Worm (Caenorhabditis elegans) whole organism, late embryonic: ENCODE results near the gene T14B1.1.

Experiments used
- K02D7.2 ChIP-seq: sonication (generic microtip); optimal IDR thresholded peaks from 2 replicates; lab custom pipeline; 2017; ENCODE audit warnings: mild to moderate bottlenecking, missing genetic modification characterization, missing compliant biosample characterization
- T23F11.4 ChIP-seq: fragments of 200-800 bp; sonication (Bioruptor generic); optimal IDR thresholded peaks from 2 replicates; lab custom pipeline; 2018; ENCODE audit warnings: mild to moderate bottlenecking, missing genetic modification characterization, missing compliant biosample characterization
- Y22D7AL.16 ChIP-seq: sonication (generic microtip); optimal IDR thresholded peaks from 2 replicates; lab custom pipeline; 2016; ENCODE audit warnings: missing genetic modification characterization, missing compliant biosample characterization
- ahr-1 ChIP-seq: sonication (generic microtip); optimal IDR thresholded peaks from 2 replicates; lab custom pipeline; 2016; ENCODE audit warnings: missing genetic modification characterization, missing compliant biosample characterization
- ceh-14 ChIP-seq: sonication (generic microtip); optimal IDR thresholded peaks from 2 replicates; lab custom pipeline; 2016; ENCODE audit warnings: missing genotype, missing genetic modification characterization, missing compliant biosample characterization
- ceh-18 ChIP-seq: sonication (generic microtip); optimal IDR thresholded peaks from 2 replicates; lab custom pipeline; 2016; ENCODE audit warnings: missing genetic modification characterization, missing compliant biosample characterization
- ceh-2 ChIP-seq: sonication (generic microtip); optimal IDR thresholded peaks from 2 replicates; lab custom pipeline; 2016; ENCODE audit warnings: missing genotype, missing genetic modification characterization, missing compliant biosample characterization
- ceh-24 ChIP-seq: sonication (generic microtip); optimal IDR thresholded peaks from 2 replicates; lab custom pipeline; 2016; ENCODE audit warnings: mild to moderate bottlenecking, missing genetic modification characterization, missing compliant biosample characterization
- ceh-30 ChIP-seq: fragments of 150-350 bp; optimal IDR thresholded peaks from 2 replicates; lab custom pipeline; 2014; ENCODE audit warnings: missing biosample characterization, missing genetic modification characterization
- ceh-31 ChIP-seq: sonication (generic microtip); optimal IDR thresholded peaks from 2 replicates; lab custom pipeline; 2016; ENCODE audit warnings: missing genetic modification characterization, missing compliant biosample characterization
- che-1 ChIP-seq: sonication (generic microtip); optimal IDR thresholded peaks from 2 replicates; lab custom pipeline; 2016; ENCODE audit warnings: mild to moderate bottlenecking, missing genetic modification characterization, missing compliant biosample characterization
- ets-4 ChIP-seq: sonication (generic microtip); optimal IDR thresholded peaks from 2 replicates; lab custom pipeline; 2016; ENCODE audit warnings: missing genetic modification characterization, missing compliant biosample characterization
- fax-1 ChIP-seq: sonication (generic microtip); optimal IDR thresholded peaks from 2 replicates; lab custom pipeline; 2016; ENCODE audit warnings: missing genotype, missing genetic modification characterization, missing compliant biosample characterization
- fkh-10 ChIP-seq: fragments of 150-350 bp; optimal IDR thresholded peaks from 2 replicates; lab custom pipeline; 2014; ENCODE audit warnings: missing biosample characterization, missing genetic modification reagents, missing genetic modification characterization
- fkh-6 ChIP-seq: sonication (generic microtip); optimal IDR thresholded peaks from 2 replicates; lab custom pipeline; 2016; ENCODE audit warnings: missing genetic modification characterization, missing compliant biosample characterization
- gmeb-2 ChIP-seq: sonication (generic microtip); optimal IDR thresholded peaks from 2 replicates; lab custom pipeline; 2016; ENCODE audit warnings: missing genetic modification characterization, inconsistent platforms, missing compliant biosample characterization
- hlh-13 ChIP-seq: fragments of 200-800 bp; sonication (Bioruptor generic); optimal IDR thresholded peaks from 2 replicates; lab custom pipeline; 2018; ENCODE audit warnings: mild to moderate bottlenecking, missing genetic modification characterization, missing compliant biosample characterization
- hlh-30 ChIP-seq: sonication (generic microtip); optimal IDR thresholded peaks from 2 replicates; lab custom pipeline; 2017; ENCODE audit warnings: antibody characterized with exemption, missing genetic modification characterization, missing compliant biosample characterization; ENCODE audit not compliant: insufficient read depth
- hlh-8 ChIP-seq: sonication (generic microtip); optimal IDR thresholded peaks from 2 replicates; lab custom pipeline; 2016; ENCODE audit warnings: missing genotype, missing genetic modification characterization, missing compliant biosample characterization
- lim-6 ChIP-seq: sonication (generic microtip); optimal IDR thresholded peaks from 2 replicates; lab custom pipeline; 2016; ENCODE audit warnings: missing genetic modification characterization, missing compliant biosample characterization
- lin-11 ChIP-seq: fragments of 200-800 bp; sonication (Bioruptor generic); optimal IDR thresholded peaks from 2 replicates; lab custom pipeline; 2018; ENCODE audit warnings: mild to moderate bottlenecking, missing genetic modification characterization, missing compliant biosample characterization
- nfya-1 ChIP-seq: sonication (generic microtip); optimal IDR thresholded peaks from 2 replicates; lab custom pipeline; 2017; ENCODE audit warnings: missing genetic modification characterization, mild to moderate bottlenecking, missing compliant biosample characterization, antibody characterized with exemption, moderate library complexity
- nhr-232 ChIP-seq: sonication (generic microtip); optimal IDR thresholded peaks from 2 replicates; lab custom pipeline; 2016; ENCODE audit warnings: missing genetic modification characterization, missing compliant biosample characterization
- pat-9 ChIP-seq: fragments of 200-800 bp; sonication (Bioruptor generic); optimal IDR thresholded peaks from 2 replicates; lab custom pipeline; 2018; ENCODE audit warnings: mild to moderate bottlenecking, missing genetic modification characterization, moderate library complexity, missing compliant biosample characterization
- pax-1 ChIP-seq: fragments of 150-350 bp; optimal IDR thresholded peaks from 2 replicates; lab custom pipeline; 2014; ENCODE audit warnings: missing biosample characterization, missing genetic modification characterization
- pha-2 ChIP-seq: sonication (generic microtip); optimal IDR thresholded peaks from 2 replicates; lab custom pipeline; 2017; ENCODE audit warnings: mild to moderate bottlenecking, missing genetic modification characterization, missing compliant biosample characterization
- rnt-1 ChIP-seq: sonication (generic microtip); optimal IDR thresholded peaks from 2 replicates; lab custom pipeline; 2016; ENCODE audit warnings: missing genetic modification characterization, missing compliant biosample characterization
- sox-2 ChIP-seq: fragments of 200-800 bp; sonication (Bioruptor generic); IDR thresholded peaks from 2 replicates; pipeline ENCODE4 v1.3.6; 2022; ENCODE audit warnings: missing genetic modification reagents, missing genetic modification characterization, missing compliant biosample characterization
- sox-4 ChIP-seq: sonication (generic microtip); optimal IDR thresholded peaks from 2 replicates; lab custom pipeline; 2017; ENCODE audit warnings: mild to moderate bottlenecking, missing genetic modification characterization, inconsistent platforms, missing compliant biosample characterization
- syd-9 ChIP-seq: sonication (generic microtip); optimal IDR thresholded peaks from 2 replicates; lab custom pipeline; 2016; ENCODE audit warnings: mild to moderate bottlenecking, missing genetic modification characterization, moderate library complexity, missing compliant biosample characterization
- tbx-2 ChIP-seq: sonication (generic microtip); optimal IDR thresholded peaks from 2 replicates; lab custom pipeline; 2016; ENCODE audit warnings: missing genetic modification characterization, missing compliant biosample characterization
- tbx-7 ChIP-seq: sonication (generic microtip); optimal IDR thresholded peaks from 2 replicates; lab custom pipeline; 2016; ENCODE audit warnings: missing genotype, missing genetic modification characterization, missing compliant biosample characterization
- unc-3 ChIP-seq, 2 experiments: fragments of 200-800 bp in 1 of 2; sonication (Bioruptor generic) in 1 of 2; sonication (generic microtip) in 1 of 2; conservative IDR thresholded peaks in 1 of 2; optimal IDR thresholded peaks in 1 of 2; 2 replicates each; pipeline versions ENCODE4 v1.3.6 to Lab custom; 2016 to 2022; ENCODE audit warnings: missing compliant biosample characterization in 2 of 2, missing genetic modification characterization in 2 of 2, missing genetic modification reagents in 1 of 2
- unc-42 ChIP-seq: sonication (generic microtip); optimal IDR thresholded peaks from 2 replicates; lab custom pipeline; 2016; ENCODE audit warnings: missing genotype, missing genetic modification characterization, missing compliant biosample characterization
- unc-86 ChIP-seq: sonication (generic microtip); optimal IDR thresholded peaks from 2 replicates; lab custom pipeline; 2016; ENCODE audit warnings: missing genetic modification characterization, missing compliant biosample characterization
- ztf-16 ChIP-seq: sonication (generic microtip); optimal IDR thresholded peaks from 2 replicates; lab custom pipeline; 2017; ENCODE audit warnings: missing genetic modification characterization, missing compliant biosample characterization

T14B1.1 gene

DNA sequence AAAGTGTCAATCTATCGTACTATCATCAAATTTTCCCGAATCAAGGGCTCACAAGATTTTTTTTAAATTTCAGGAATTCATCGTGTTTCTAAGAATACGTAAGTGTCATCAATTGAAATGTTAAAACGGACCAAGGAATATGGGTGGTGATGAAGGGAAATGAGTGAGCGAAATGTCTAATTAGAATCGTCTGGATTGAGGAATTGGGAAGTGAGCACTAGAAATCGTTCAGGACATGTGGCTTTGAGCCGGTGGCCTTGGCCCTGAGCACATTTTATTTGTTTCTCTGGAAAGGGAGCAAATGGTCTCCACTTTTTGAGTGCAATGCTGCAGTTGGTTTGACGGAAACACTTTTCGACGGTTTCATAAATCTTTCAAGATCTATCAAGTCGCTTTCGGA lies 14.3 kb downstream of the T14B1.1 start:
- peak; percentile 11 for TF ChIP-seq hlh-8 (tag; lab: Kevin White, UChicago)
- no peak for TF ChIP-seq sox-4 (tag; lab: Kevin White, UChicago)

DNA sequence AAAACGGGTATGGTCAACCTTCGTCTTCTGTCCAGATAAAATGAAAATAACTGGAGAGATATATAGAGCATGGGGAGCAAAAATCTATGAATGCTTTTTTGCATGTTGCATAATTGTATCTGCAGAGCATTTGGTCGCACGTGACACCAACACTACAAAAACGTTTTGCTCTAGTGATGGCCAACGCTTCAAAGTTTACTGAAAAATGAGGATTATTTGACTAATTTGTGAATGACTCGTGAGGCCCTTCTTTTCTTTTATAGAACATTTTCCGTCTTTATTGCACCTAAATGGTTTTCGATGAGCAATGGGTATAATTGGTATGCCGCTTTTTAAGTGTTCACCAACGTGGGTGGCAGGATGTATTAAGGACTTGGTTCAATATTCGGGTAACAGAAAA lies 15.0 kb downstream of the T14B1.1 start:
- TF ChIP-seq K02D7.2, result no peak
- no peak for TF ChIP-seq tbx-7 (tag; lab: Kevin White, UChicago)
- no peak for TF ChIP-seq ceh-2 (tag; lab: Kevin White, UChicago)
- TF ChIP-seq pat-9 (tag; lab: Kevin White, UChicago), result no peak
- no peak for TF ChIP-seq nhr-232 (tag; lab: Kevin White, UChicago)
- no peak for TF ChIP-seq nfya-1 (tag; lab: Kevin White, UChicago)
- no peak for TF ChIP-seq fkh-10 (GFP tag; lab: Kevin White, UChicago)
- TF ChIP-seq sox-2 (GFP tag; lab: Robert Waterston, UW), result no peak
- no peak for TF ChIP-seq lin-11 (tag; lab: Kevin White, UChicago)
- TF ChIP-seq ahr-1 (tag; lab: Kevin White, UChicago), result no peak
- TF ChIP-seq ztf-16 (tag; lab: Kevin White, UChicago), result no peak
- no peak for TF ChIP-seq ceh-14 (tag; lab: Kevin White, UChicago)
- no peak for TF ChIP-seq hlh-30 (tag; lab: Kevin White, UChicago)
- TF ChIP-seq pax-1 (tag; lab: Kevin White, UChicago), result no peak

DNA sequence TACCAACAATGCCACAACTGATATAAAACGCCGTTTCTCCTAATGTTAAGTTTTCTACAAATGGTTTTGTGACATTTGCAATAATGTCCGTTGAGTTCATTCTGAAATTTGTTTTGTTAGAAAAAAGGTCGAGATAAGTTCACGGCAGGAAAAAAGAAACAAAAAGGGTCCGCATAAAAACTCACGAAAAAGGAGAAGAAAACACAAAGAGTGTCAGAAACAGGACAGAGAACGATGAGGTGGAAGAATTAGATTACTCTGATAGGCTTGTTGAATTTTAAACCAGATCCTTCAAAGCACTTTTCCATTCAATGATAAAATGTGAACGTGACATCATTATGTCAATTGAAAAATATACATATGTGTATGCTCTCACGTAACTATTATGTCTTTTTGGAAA lies 15.5 kb downstream of the T14B1.1 start, which contains the start of gene aex-2:
Gene aex-2, minus strand, starts transcription at position 101 of the 400 bp plus-strand sequence.
- no peak for TF ChIP-seq sox-4 (tag; lab: Kevin White, UChicago)
- TF ChIP-seq ets-4 (tag; lab: Kevin White, UChicago), result no peak
- no peak for TF ChIP-seq ceh-18 (tag; lab: Kevin White, UChicago)
- TF ChIP-seq ceh-30 (tag; lab: Kevin White, UChicago), result no peak
- no peak for TF ChIP-seq T23F11.4
- TF ChIP-seq che-1 (tag; lab: Kevin White, UChicago), result no peak
- no peak for TF ChIP-seq unc-86
- TF ChIP-seq fkh-10 (GFP tag; lab: Kevin White, UChicago), result no peak
- TF ChIP-seq unc-3 (GFP tag; conservative IDR thresholded peaks at IDR 0.05; lab: Robert Waterston, UW), result no peak
- TF ChIP-seq unc-3 (tag; optimal IDR thresholded peaks at IDR 0.05; lab: Kevin White, UChicago), result no peak
- no peak for TF ChIP-seq syd-9
- TF ChIP-seq ceh-31, result no peak
- TF ChIP-seq pax-1 (tag; lab: Kevin White, UChicago), result no peak
- TF ChIP-seq sox-2 (GFP tag; lab: Robert Waterston, UW), result no peak
- no peak for TF ChIP-seq fkh-6 (tag; lab: Kevin White, UChicago)
- TF ChIP-seq ahr-1 (tag; lab: Kevin White, UChicago), result no peak
- no peak for TF ChIP-seq hlh-13 (GFP tag; lab: Kevin White, UChicago)
- TF ChIP-seq Y22D7AL.16 (tag; lab: Kevin White, UChicago), result no peak
- no peak for TF ChIP-seq tbx-2
- TF ChIP-seq ztf-16 (tag; lab: Kevin White, UChicago), result no peak

DNA sequence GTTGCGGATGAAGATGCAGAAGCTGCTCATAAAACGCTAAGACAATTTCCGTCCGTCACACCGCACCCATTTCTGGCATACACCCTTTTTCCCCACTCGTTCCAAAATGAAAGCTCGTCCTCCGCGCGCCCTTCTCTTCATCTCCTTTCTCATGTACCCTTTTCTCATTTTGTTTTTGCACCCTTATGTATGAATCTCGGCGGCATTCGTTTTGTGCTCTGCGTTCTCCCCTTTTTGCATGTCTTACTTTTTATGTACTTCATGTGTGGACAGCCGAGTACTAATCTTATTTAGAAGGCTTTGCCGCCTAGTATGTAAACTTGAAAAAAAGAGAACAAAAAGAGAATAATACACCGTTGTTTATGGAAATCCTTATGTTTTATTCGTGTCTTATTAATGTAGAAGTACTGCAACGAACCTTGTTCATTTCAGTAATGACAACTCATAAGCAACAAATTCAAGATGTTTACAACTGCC lies 20.4 kb downstream of the T14B1.1 start, which contains the start of gene F34H10.4:
Gene F34H10.4, plus strand, starts transcription at position 427 of the 477 bp plus-strand sequence.
- no peak for TF ChIP-seq ets-4 (tag; lab: Kevin White, UChicago)
- TF ChIP-seq unc-42 (tag; lab: Kevin White, UChicago), result peak; percentile 62
- TF ChIP-seq, all 69 proteins: peak for 1

DNA sequence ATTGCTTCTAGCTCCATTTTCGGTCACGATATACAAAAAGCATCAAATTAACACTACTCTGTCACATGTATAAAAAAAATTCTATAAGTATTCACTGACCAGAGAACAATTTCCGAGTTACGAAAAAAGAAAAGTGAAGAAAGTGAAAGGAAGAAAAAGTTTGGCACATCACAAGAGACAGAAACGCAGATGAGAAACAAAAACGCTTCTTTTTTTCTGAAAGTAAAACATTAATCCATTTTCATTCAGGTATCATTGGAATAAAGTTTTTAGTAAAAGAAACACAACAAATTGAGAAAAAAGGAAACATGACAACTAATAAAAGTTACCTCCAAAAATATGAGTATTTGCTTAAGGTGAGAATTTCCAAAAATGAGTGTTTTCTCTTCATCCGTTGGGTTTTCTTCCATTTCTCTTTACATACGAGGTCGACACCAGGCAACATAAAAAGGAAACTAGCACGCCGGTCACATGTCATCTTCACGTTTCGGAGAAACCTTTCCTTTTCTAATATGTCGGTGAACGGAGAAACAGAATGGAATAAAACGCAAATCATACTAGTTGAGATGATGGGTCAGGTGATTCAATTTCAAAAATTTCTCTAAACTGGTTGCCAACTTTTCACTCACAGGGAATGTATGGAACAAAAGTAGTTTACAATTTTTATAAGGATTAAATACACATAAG lies 25.6 kb downstream of the T14B1.1 start:
- TF ChIP-seq fkh-10 (GFP tag; lab: Kevin White, UChicago), result no peak
- TF ChIP-seq ceh-24, result no peak
- TF ChIP-seq fax-1, result no peak
- no peak for TF ChIP-seq ztf-16 (tag; lab: Kevin White, UChicago)
- no peak for TF ChIP-seq rnt-1
- no peak for TF ChIP-seq unc-86
- no peak for TF ChIP-seq tbx-7 (tag; lab: Kevin White, UChicago)
- TF ChIP-seq gmeb-2 (tag; lab: Kevin White, UChicago), result no peak
- TF ChIP-seq hlh-13 (GFP tag; lab: Kevin White, UChicago), result no peak
- no peak for TF ChIP-seq lim-6 (tag; lab: Kevin White, UChicago)
- no peak for TF ChIP-seq pha-2 (tag; lab: Kevin White, UChicago)
